Worm (Caenorhabditis elegans) whole organism, L2 larva: ENCODE measurements around the gene F13E9.13.

Source experiments
- C34F6.9 ChIP-seq: fragments of 150-350 bp; optimal IDR thresholded peaks from 2 replicates; lab custom pipeline; 2014; ENCODE audit warnings: missing biosample characterization, missing genetic modification characterization
- F13H6.1 ChIP-seq: sonication (generic microtip); optimal IDR thresholded peaks from 2 replicates; lab custom pipeline; 2016; ENCODE audit warnings: missing genetic modification characterization, missing compliant biosample characterization
- R02D3.7 ChIP-seq: fragments of 150-350 bp; optimal IDR thresholded peaks from 2 replicates; lab custom pipeline; 2014; ENCODE audit warnings: missing biosample characterization, missing genetic modification characterization
- Y55F3AM.14 ChIP-seq: fragments of 200-800 bp; sonication (Bioruptor generic); optimal IDR thresholded peaks from 2 replicates; lab custom pipeline; 2018; ENCODE audit warnings: mild to moderate bottlenecking, missing genetic modification characterization, missing compliant biosample characterization
- ZK546.5 ChIP-seq: sonication (generic microtip); optimal IDR thresholded peaks from 2 replicates; lab custom pipeline; 2017; ENCODE audit warnings: missing biosample characterization, missing genetic modification characterization
- alr-1 ChIP-seq: fragments of 150-350 bp; optimal IDR thresholded peaks from 2 replicates; lab custom pipeline; 2014; ENCODE audit warnings: missing biosample characterization, missing genetic modification characterization
- aly-2 ChIP-seq: fragments of 150-350 bp; optimal IDR thresholded peaks from 2 replicates; lab custom pipeline; 2014; ENCODE audit warnings: missing biosample characterization, missing genetic modification characterization
- ama-1 ChIP-seq: fragments of 150-350 bp; optimal IDR thresholded peaks from 2 replicates; lab custom pipeline; 2018; ENCODE audit warnings: inconsistent platforms
- blmp-1 ChIP-seq: sonication (generic microtip); optimal IDR thresholded peaks from 2 replicates; lab custom pipeline; 2017; ENCODE audit warnings: missing genetic modification characterization, mild to moderate bottlenecking, missing compliant biosample characterization, antibody characterized with exemption, moderate library complexity; ENCODE audit not compliant: insufficient read depth
- ceh-16 ChIP-seq: fragments of 150-350 bp; optimal IDR thresholded peaks from 2 replicates; lab custom pipeline; 2014; ENCODE audit warnings: missing biosample characterization, missing genetic modification characterization
- ceh-82 ChIP-seq: fragments of 150-350 bp; optimal IDR thresholded peaks from 2 replicates; lab custom pipeline; 2014; ENCODE audit warnings: missing biosample characterization, missing genetic modification characterization
- dmd-4 ChIP-seq: sonication (generic microtip); optimal IDR thresholded peaks from 2 replicates; lab custom pipeline; 2017; ENCODE audit warnings: missing biosample characterization, missing genetic modification characterization
- egl-27 ChIP-seq: sonication (generic microtip); optimal IDR thresholded peaks from 3 replicates; lab custom pipeline; 2017; ENCODE audit warnings: missing biosample characterization, missing genetic modification reagents, missing genetic modification characterization
- elt-1 ChIP-seq: fragments of 150-350 bp; optimal IDR thresholded peaks from 2 replicates; lab custom pipeline; 2014; ENCODE audit warnings: missing biosample characterization, missing genetic modification characterization
- elt-3 ChIP-seq: sonication (generic microtip); optimal IDR thresholded peaks from 2 replicates; lab custom pipeline; 2017; ENCODE audit warnings: missing biosample characterization, missing genetic modification characterization
- lin-11 ChIP-seq: fragments of 150-350 bp; sonication (generic microtip); optimal IDR thresholded peaks from 2 replicates; lab custom pipeline; 2014; ENCODE audit warnings: missing biosample characterization, missing genetic modification characterization, inconsistent platforms, mixed read lengths
- lin-13 ChIP-seq: fragments of 150-350 bp; optimal IDR thresholded peaks from 2 replicates; lab custom pipeline; 2014; ENCODE audit warnings: missing biosample characterization, missing genetic modification reagents, missing genetic modification characterization
- lin-39 ChIP-seq: fragments of 150-350 bp; optimal IDR thresholded peaks from 2 replicates; lab custom pipeline; 2014; ENCODE audit warnings: missing biosample characterization, missing genetic modification reagents, missing genetic modification characterization
- lsy-2 ChIP-seq, 2 experiments: fragments of 150-350 bp in 1 of 2; sonication (generic microtip) in 1 of 2; optimal IDR thresholded peaks; 2 replicates each; lab custom pipeline; 2014 to 2017; ENCODE audit warnings: missing biosample characterization in 2 of 2, missing genetic modification characterization in 2 of 2
- mab-5 ChIP-seq: fragments of 150-350 bp; optimal IDR thresholded peaks from 2 replicates; lab custom pipeline; 2014; ENCODE audit warnings: missing biosample characterization, missing genetic modification characterization
- mdl-1 ChIP-seq, 2 experiments: fragments of 150-350 bp in 1 of 2; sonication (generic microtip) in 1 of 2; optimal IDR thresholded peaks; 2 replicates each; lab custom pipeline; 2017; ENCODE audit warnings: missing biosample characterization in 2 of 2, missing genetic modification characterization in 2 of 2
- nhr-10 ChIP-seq: sonication (generic microtip); optimal IDR thresholded peaks from 2 replicates; lab custom pipeline; 2017; ENCODE audit warnings: missing biosample characterization, missing genetic modification characterization
- nhr-11 ChIP-seq: fragments of 150-350 bp; optimal IDR thresholded peaks from 2 replicates; lab custom pipeline; 2014; ENCODE audit warnings: missing biosample characterization, missing genetic modification characterization
- nhr-12 ChIP-seq: fragments of 150-350 bp; optimal IDR thresholded peaks from 2 replicates; lab custom pipeline; 2014; ENCODE audit warnings: missing biosample characterization, missing genetic modification characterization
- nhr-129 ChIP-seq: fragments of 150-350 bp; optimal IDR thresholded peaks from 2 replicates; lab custom pipeline; 2014; ENCODE audit warnings: missing biosample characterization, missing genetic modification characterization
- nhr-23 ChIP-seq: fragments of 150-350 bp; optimal IDR thresholded peaks from 2 replicates; lab custom pipeline; 2014; ENCODE audit warnings: missing biosample characterization, missing genetic modification reagents, missing genetic modification characterization
- nhr-237 ChIP-seq: fragments of 150-350 bp; optimal IDR thresholded peaks from 2 replicates; lab custom pipeline; 2014; ENCODE audit warnings: missing biosample characterization, missing genetic modification characterization
- nhr-25 ChIP-seq: fragments of 150-350 bp; sonication (generic microtip); optimal IDR thresholded peaks from 3 replicates; lab custom pipeline; 2014; ENCODE audit warnings: missing biosample characterization, missing genetic modification characterization
- nhr-6 ChIP-seq: fragments of 150-350 bp; optimal IDR thresholded peaks from 2 replicates; lab custom pipeline; 2014; ENCODE audit warnings: missing biosample characterization, missing genetic modification characterization
- nhr-77 ChIP-seq: fragments of 150-350 bp; optimal IDR thresholded peaks from 2 replicates; lab custom pipeline; 2014; ENCODE audit warnings: missing biosample characterization, missing genetic modification characterization
- peb-1 ChIP-seq: fragments of 150-350 bp; optimal IDR thresholded peaks from 2 replicates; lab custom pipeline; 2014; ENCODE audit warnings: missing biosample characterization, missing genetic modification characterization
- sem-4 ChIP-seq: fragments of 150-350 bp; optimal IDR thresholded peaks from 2 replicates; lab custom pipeline; 2014; ENCODE audit warnings: missing biosample characterization, missing genetic modification reagents, missing genetic modification characterization
- skn-1 ChIP-seq: sonication (generic microtip); optimal IDR thresholded peaks from 2 replicates; lab custom pipeline; 2017; ENCODE audit warnings: missing biosample characterization, missing genetic modification characterization
- sma-3 ChIP-seq: sonication (generic microtip); optimal IDR thresholded peaks from 2 replicates; lab custom pipeline; 2016; ENCODE audit warnings: missing genetic modification reagents, missing genetic modification characterization, missing compliant biosample characterization
- sma-9 ChIP-seq, 2 experiments: fragments of 150-350 bp in 1 of 2; sonication (generic microtip) in 1 of 2; optimal IDR thresholded peaks; 2 replicates each; lab custom pipeline; 2014 to 2016; ENCODE audit warnings: missing genetic modification characterization in 2 of 2, mild to moderate bottlenecking in 1 of 2, missing biosample characterization in 1 of 2, missing compliant biosample characterization in 1 of 2, missing genetic modification reagents in 1 of 2, moderate library complexity in 1 of 2
- snpc-4 ChIP-seq: fragments of 150-350 bp; optimal IDR thresholded peaks from 2 replicates; lab custom pipeline; 2014; ENCODE audit warnings: missing biosample characterization, missing genetic modification characterization
- unc-39 ChIP-seq: fragments of 150-350 bp; optimal IDR thresholded peaks from 2 replicates; lab custom pipeline; 2014; ENCODE audit warnings: missing biosample characterization, missing genetic modification characterization
- unc-55 ChIP-seq: fragments of 150-350 bp; sonication (generic microtip); optimal IDR thresholded peaks from 3 replicates; lab custom pipeline; 2014; ENCODE audit warnings: missing biosample characterization, missing genetic modification reagents, missing genetic modification characterization
- zag-1 ChIP-seq: fragments of 150-350 bp; optimal IDR thresholded peaks from 2 replicates; lab custom pipeline; 2014; ENCODE audit warnings: missing biosample characterization, missing genetic modification characterization
- ztf-1 ChIP-seq: fragments of 200-800 bp; sonication (Bioruptor generic); conservative IDR thresholded peaks from 2 replicates; pipeline ENCODE4 v1.3.6; 2022; ENCODE audit warnings: missing genetic modification characterization, missing compliant biosample characterization
- ztf-11 ChIP-seq: sonication (generic microtip); optimal IDR thresholded peaks from 2 replicates; lab custom pipeline; 2017; ENCODE audit warnings: missing biosample characterization, missing genetic modification characterization
- ztf-4 ChIP-seq: fragments of 150-350 bp; optimal IDR thresholded peaks from 2 replicates; lab custom pipeline; 2014; ENCODE audit warnings: missing biosample characterization, missing genetic modification characterization

F13E9.13 gene

DNA sequence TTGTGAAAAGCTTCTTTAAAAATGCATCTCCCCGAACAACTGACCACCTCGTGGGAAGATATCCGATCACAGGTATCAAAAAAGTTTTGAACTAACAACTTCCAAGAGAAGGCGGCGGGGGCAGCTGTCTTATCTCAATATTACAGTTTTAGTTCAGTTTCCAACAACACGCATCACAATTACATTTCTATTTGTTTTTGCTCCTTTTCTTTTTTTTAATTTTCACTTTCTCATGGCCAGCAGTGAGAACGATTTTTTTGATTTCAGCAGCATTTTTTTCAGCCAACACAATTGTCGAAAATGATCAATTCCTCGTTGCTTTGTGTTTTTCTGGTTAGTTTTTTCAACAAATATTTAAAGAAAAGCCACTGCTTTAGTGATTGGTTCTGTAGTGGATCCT is 31.7 kb downstream of the F13E9.13 start, which contains the start of gene ZK593.2:
Gene ZK593.2 (plus strand): TSS at position 301 of the 400 bp plus-strand sequence.
- TF ChIP-seq snpc-4 (tag; lab: Kevin White, UChicago) (no peak), lin-39 (tag; lab: Kevin White, UChicago) (no peak), nhr-11 (tag; lab: Kevin White, UChicago) (no peak), dmd-4 (tag; lab: Kevin White, UChicago) (no peak), mdl-1 (tag; optimal IDR thresholded peaks at IDR 0.05; lab: Kevin White, UChicago) (no peak), lsy-2 (tag; optimal IDR thresholded peaks at IDR 0.05; lab: Kevin White, UChicago) (no peak), ama-1 (lab: Kevin White, UChicago) (no peak), elt-3 (no peak), F13H6.1 (tag; lab: Kevin White, UChicago) (no peak), ztf-1 (GFP tag; lab: Robert Waterston, UW) (no peak), ZK546.5 (tag; lab: Kevin White, UChicago) (no peak), ztf-4 (no peak), ceh-82 (no peak)

DNA sequence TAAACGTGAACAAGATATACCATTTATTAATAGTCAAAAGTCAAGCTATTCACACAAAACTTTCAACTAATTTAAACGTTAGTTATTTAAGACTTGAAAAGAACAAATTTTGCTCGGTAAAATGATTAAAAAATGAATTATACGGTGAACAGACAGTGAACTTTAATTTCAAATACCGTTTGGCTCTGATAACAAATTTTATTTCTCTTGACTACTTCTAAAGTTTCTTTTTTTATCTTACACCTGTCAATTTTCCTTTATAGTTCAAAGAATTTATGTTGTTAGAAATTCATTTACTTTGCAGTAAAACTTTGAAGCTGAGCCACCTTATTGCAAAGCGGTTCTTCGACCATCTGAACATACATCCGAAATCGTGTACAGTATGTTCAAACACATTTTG is 34.0 kb downstream of the F13E9.13 start, which contains the start of gene ZK593.3:
Gene ZK593.3 (plus strand): TSS at position 301 of the 400 bp plus-strand sequence.
- TF ChIP-seq egl-27 (no peak), nhr-12 (tag; lab: Kevin White, UChicago) (no peak), C34F6.9 (tag; lab: Kevin White, UChicago) (no peak), lsy-2 (tag; optimal IDR thresholded peaks at IDR 0.05; lab: Kevin White, UChicago) (no peak), snpc-4 (tag; lab: Kevin White, UChicago) (no peak), ceh-16 (tag; lab: Kevin White, UChicago) (no peak), aly-2 (no peak), nhr-6 (tag; lab: Kevin White, UChicago) (no peak), nhr-25 (tag; lab: Kevin White, UChicago) (no peak), ZK546.5 (tag; lab: Kevin White, UChicago) (no peak), zag-1 (tag; lab: Kevin White, UChicago) (no peak), sma-3 (GFP tag; lab: Kevin White, UChicago) (no peak), ztf-1 (GFP tag; lab: Robert Waterston, UW) (no peak), alr-1 (tag; lab: Kevin White, UChicago) (no peak), dmd-4 (tag; lab: Kevin White, UChicago) (no peak), skn-1 (no peak), ama-1 (lab: Kevin White, UChicago) (no peak), elt-1 (tag; lab: Kevin White, UChicago) (no peak)

DNA sequence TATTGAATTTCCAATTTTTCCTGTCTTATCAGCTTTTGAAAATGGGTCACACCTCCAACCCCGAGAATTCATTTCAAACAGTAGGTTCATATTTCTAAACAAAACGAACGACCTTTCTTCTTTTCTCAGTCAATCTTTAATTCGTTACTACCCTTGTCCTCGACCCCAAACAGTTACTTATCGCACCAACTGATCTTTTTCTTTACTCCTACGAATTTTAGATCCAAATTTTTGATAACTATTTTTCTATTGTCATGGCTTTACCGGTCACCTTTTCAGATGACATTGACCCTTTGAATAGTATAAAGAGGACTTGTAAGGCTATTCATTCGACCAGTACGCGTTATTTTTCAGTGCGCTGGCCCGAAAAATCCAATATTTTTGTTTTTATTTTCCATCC is 34.8 kb downstream of the F13E9.13 start:
- no peak for TF ChIP-seq ztf-4
- TF ChIP-seq alr-1 (tag; lab: Kevin White, UChicago) = no peak
- peak; percentile 69 for TF ChIP-seq ceh-16 (tag; lab: Kevin White, UChicago)
- TF ChIP-seq Y55F3AM.14 (GFP tag; lab: Kevin White, UChicago) = no peak
- TF ChIP-seq elt-1 (tag; lab: Kevin White, UChicago) = peak; percentile 49

DNA sequence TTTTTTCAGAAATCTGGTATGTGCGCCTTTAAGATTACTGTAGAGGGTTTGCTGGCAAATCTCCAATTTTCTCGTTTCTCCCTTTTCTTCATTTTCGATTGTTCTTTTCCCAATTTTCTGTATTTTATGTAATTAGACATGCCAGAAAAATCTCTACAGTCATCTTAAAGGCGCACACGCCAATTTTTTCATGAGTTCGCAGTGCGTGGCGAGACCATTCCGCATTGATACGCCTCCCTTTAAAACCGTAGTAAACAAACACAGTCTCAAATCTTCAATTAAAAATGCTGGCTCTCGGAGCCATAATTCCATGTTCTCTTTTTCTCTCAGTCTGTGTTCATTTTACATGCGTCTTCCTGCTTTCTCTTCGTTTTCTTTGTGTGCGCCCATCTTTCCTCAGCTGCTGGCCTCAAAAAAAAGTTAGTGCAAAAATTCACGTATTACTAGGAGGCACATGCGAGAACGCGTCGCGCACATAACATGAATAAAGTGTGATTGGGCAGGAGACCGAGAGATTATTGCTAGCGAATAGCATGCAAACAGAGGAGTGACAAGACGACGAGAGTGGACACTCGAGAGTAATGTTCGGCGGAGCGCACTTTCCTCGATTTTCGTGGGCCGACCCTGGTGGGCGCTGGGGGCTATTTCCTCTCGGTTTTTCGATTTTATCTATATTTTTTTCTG is 37.7 kb downstream of the F13E9.13 start:
- peak; percentile 84 for TF ChIP-seq mab-5 (tag; lab: Kevin White, UChicago)
- no peak for TF ChIP-seq nhr-77 (tag; lab: Kevin White, UChicago)
- TF ChIP-seq ztf-11 (tag; lab: Kevin White, UChicago) = no peak
- TF ChIP-seq aly-2 = no peak
- peak; percentile 50 for TF ChIP-seq lin-13 (GFP tag; lab: Kevin White, UChicago)
- TF ChIP-seq lsy-2 (tag; optimal IDR thresholded peaks at IDR 0.05; lab: Kevin White, UChicago) = peak; percentile 40 to 80
- peak; percentile 87 for TF ChIP-seq nhr-129 (tag; lab: Kevin White, UChicago)
- no peak for TF ChIP-seq peb-1 (tag; lab: Kevin White, UChicago)
- no peak for TF ChIP-seq nhr-237
- TF ChIP-seq skn-1 = no peak
- TF ChIP-seq snpc-4 (tag; lab: Kevin White, UChicago) = peak; percentile 57
- peak; percentile 87 for TF ChIP-seq lin-11 (tag; lab: Kevin White, UChicago)
- TF ChIP-seq nhr-11 (tag; lab: Kevin White, UChicago) = no peak
- no peak for TF ChIP-seq nhr-12 (tag; lab: Kevin White, UChicago)
- peak in 1 of 2 experiments; percentile 77 for TF ChIP-seq mdl-1 (tag; optimal IDR thresholded peaks at IDR 0.05; lab: Kevin White, UChicago)
- peak; percentile 17 for TF ChIP-seq Y55F3AM.14 (GFP tag; lab: Kevin White, UChicago)
- peak; percentile 11 for TF ChIP-seq nhr-10
- TF ChIP-seq nhr-23 (tag; lab: Kevin White, UChicago) = no peak
- TF ChIP-seq R02D3.7 (tag; lab: Kevin White, UChicago) = no peak
- peak; percentile 92 for TF ChIP-seq F13H6.1 (tag; lab: Kevin White, UChicago)
- peak; percentile 72 for TF ChIP-seq sma-9 (GFP tag; optimal IDR thresholded peaks at IDR 0.05; lab: Kevin White, UChicago)
- TF ChIP-seq sma-9 (tag; optimal IDR thresholded peaks at IDR 0.05; lab: Kevin White, UChicago) = no peak
- peak; percentile 76 for TF ChIP-seq sma-3 (GFP tag; lab: Kevin White, UChicago)
- TF ChIP-seq zag-1 (tag; lab: Kevin White, UChicago) = peak; percentile 37
- no peak for TF ChIP-seq unc-39 (tag; lab: Kevin White, UChicago)
- peak; percentile 60 for TF ChIP-seq nhr-6 (tag; lab: Kevin White, UChicago)
- peak; percentile 58 for TF ChIP-seq sem-4 (tag; lab: Kevin White, UChicago)
- peak; percentile 82 for TF ChIP-seq unc-55 (GFP tag; lab: Kevin White, UChicago)
- TF ChIP-seq C34F6.9 (tag; lab: Kevin White, UChicago) = peak; percentile 96
- peak; percentile 51 for TF ChIP-seq egl-27
- peak; percentile 40 for TF ChIP-seq blmp-1 (tag; lab: Kevin White, UChicago)
- no peak for TF ChIP-seq ZK546.5 (tag; lab: Kevin White, UChicago)
- TF ChIP-seq ztf-4 = peak; percentile 26
